Fruit fly (Drosophila melanogaster) whole organism: ENCODE data around the gene shps.

Source experiments
- CG8478 ChIP-seq: fragments of >200 bp; optimal IDR thresholded peaks from 2 replicates; lab custom pipeline; 2018; ENCODE audit warnings: inconsistent platforms
- pan ChIP-seq: fragments of >200 bp; optimal IDR thresholded peaks from 2 replicates; lab custom pipeline; 2017
- psq ChIP-seq: fragments of >200 bp; optimal IDR thresholded peaks from 2 replicates; lab custom pipeline; 2017
- usp ChIP-seq: fragments of >200 bp; optimal IDR thresholded peaks from 2 replicates; lab custom pipeline; 2017; ENCODE audit warnings: missing biosample characterization, missing genetic modification characterization, mixed read lengths

dm6 chr3R:24276104-24277008, 3.0 kb upstream of the shps start, which contains the start of gene Orct:
- no peak for TF ChIP-seq psq
- TF ChIP-seq usp (GFP tag; lab: Kevin White, UChicago): no peak
- TF ChIP-seq CG8478 (lab: Kevin White, UChicago): no peak
- TF ChIP-seq pan (lab: Kevin White, UChicago): no peak
